Worm (Caenorhabditis elegans): ENCODE measurements around the gene C26B2.7.

DNA sequence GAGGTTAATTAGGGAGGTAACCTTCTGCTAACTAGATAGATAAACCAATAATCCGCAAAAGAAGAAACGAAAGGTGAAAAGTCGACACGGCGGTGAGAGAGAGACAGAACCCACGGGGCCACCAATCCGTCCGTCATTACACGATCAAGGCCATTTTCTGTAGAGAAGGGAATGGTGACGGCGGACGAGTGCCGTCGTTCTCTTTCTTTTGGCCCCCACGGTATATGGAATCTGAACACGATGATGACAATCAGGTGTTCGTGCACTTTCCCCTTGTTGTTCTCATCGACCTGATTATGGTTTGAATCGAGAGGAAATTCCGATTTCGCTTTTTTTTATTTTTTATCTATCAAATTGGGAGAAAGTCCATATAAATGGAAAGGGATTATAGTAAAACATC, 6.7 kb upstream of the C26B2.7 start:
- TF ChIP-seq tab-1 (GFP tag; IDR thresholded peaks at IDR 0.05) (no peak), cog-1 (tag; optimal IDR thresholded peaks at IDR 0.05) (no peak)
